Worm (Caenorhabditis elegans) whole organism, mixed stage, embryonic: ENCODE results near the gene K02C4.5.

Experiments used
- M03D4.4 ChIP-seq: sonication (generic microtip); optimal IDR thresholded peaks from 2 replicates; lab custom pipeline; 2017; ENCODE audit warnings: mild to moderate bottlenecking, missing genetic modification characterization, missing compliant biosample characterization
- bed-3 ChIP-seq: fragments of 200-800 bp; sonication (Bioruptor generic); optimal IDR thresholded peaks from 3 replicates; lab custom pipeline; 2018; ENCODE audit warnings: mild to moderate bottlenecking, missing genetic modification characterization, moderate library complexity, missing compliant biosample characterization
- blmp-1 ChIP-seq: fragments of 150-350 bp; optimal IDR thresholded peaks from 2 replicates; lab custom pipeline; 2014; ENCODE audit warnings: missing biosample characterization, missing genetic modification characterization
- ceh-43 ChIP-seq: fragments of 200-800 bp; sonication (Bioruptor generic); optimal IDR thresholded peaks from 2 replicates; lab custom pipeline; 2018; ENCODE audit warnings: mild to moderate bottlenecking, missing genetic modification characterization, moderate library complexity, missing compliant biosample characterization
- ceh-83 ChIP-seq: fragments of 200-800 bp; sonication (Bioruptor generic); optimal IDR thresholded peaks from 2 replicates; lab custom pipeline; 2018; ENCODE audit warnings: mild to moderate bottlenecking, missing genetic modification characterization, missing compliant biosample characterization
- cnd-1 ChIP-seq: fragments of 200-800 bp; sonication (Bioruptor generic); optimal IDR thresholded peaks from 2 replicates; lab custom pipeline; 2018; ENCODE audit warnings: mild to moderate bottlenecking, missing genetic modification characterization, missing compliant biosample characterization
- drap-1 ChIP-seq: fragments of 200-800 bp; sonication (Bioruptor generic); optimal IDR thresholded peaks from 3 replicates; lab custom pipeline; 2018; ENCODE audit warnings: mild to moderate bottlenecking, missing genetic modification characterization, missing compliant biosample characterization
- elt-1 ChIP-seq: sonication (generic microtip); optimal IDR thresholded peaks from 2 replicates; lab custom pipeline; 2017; ENCODE audit warnings: missing genetic modification characterization, mild to moderate bottlenecking, missing compliant biosample characterization, antibody characterized with exemption, moderate library complexity, borderline replicate concordance; ENCODE audit not compliant: insufficient read depth
- flh-1 ChIP-seq: fragments of 200-800 bp; sonication (Bioruptor generic); optimal IDR thresholded peaks from 2 replicates; lab custom pipeline; 2018; ENCODE audit warnings: mild to moderate bottlenecking, missing genetic modification characterization, moderate library complexity, missing compliant biosample characterization
- ham-2 ChIP-seq: fragments of 200-800 bp; sonication (Bioruptor generic); optimal IDR thresholded peaks from 2 replicates; lab custom pipeline; 2018; ENCODE audit warnings: mild to moderate bottlenecking, missing genetic modification characterization, missing compliant biosample characterization
- hlh-1 ChIP-seq: fragments of 150-350 bp; optimal IDR thresholded peaks from 2 replicates; lab custom pipeline; 2014; ENCODE audit warnings: missing biosample characterization, missing genetic modification reagents, missing genetic modification characterization
- lin-13 ChIP-seq: fragments of 150-350 bp; optimal IDR thresholded peaks from 2 replicates; lab custom pipeline; 2014; ENCODE audit warnings: missing biosample characterization, missing genetic modification characterization
- lin-32 ChIP-seq: fragments of 200-800 bp; sonication (Bioruptor generic); optimal IDR thresholded peaks from 2 replicates; lab custom pipeline; 2018; ENCODE audit warnings: mild to moderate bottlenecking, missing genetic modification characterization, missing compliant biosample characterization
- lsy-2 ChIP-seq: fragments of 150-350 bp; optimal IDR thresholded peaks from 2 replicates; lab custom pipeline; 2014; ENCODE audit warnings: missing biosample characterization, missing genetic modification characterization
- mab-5 ChIP-seq: fragments of 150-350 bp; optimal IDR thresholded peaks from 2 replicates; lab custom pipeline; 2014; ENCODE audit warnings: missing biosample characterization, missing genetic modification characterization
- mep-1 ChIP-seq: fragments of 150-350 bp; optimal IDR thresholded peaks from 2 replicates; lab custom pipeline; 2017; ENCODE audit warnings: missing biosample characterization, missing genetic modification reagents, missing genetic modification characterization, inconsistent platforms
- mls-2 ChIP-seq: sonication (generic microtip); optimal IDR thresholded peaks from 2 replicates; lab custom pipeline; 2016; ENCODE audit warnings: mild to moderate bottlenecking, missing genetic modification characterization, moderate library complexity, missing compliant biosample characterization
- nhr-12 ChIP-seq: fragments of 150-350 bp; optimal IDR thresholded peaks from 2 replicates; lab custom pipeline; 2014; ENCODE audit warnings: missing biosample characterization, missing genetic modification characterization
- nhr-2 ChIP-seq: fragments of 150-350 bp; optimal IDR thresholded peaks from 2 replicates; lab custom pipeline; 2014; ENCODE audit warnings: missing biosample characterization, missing genetic modification characterization
- nhr-237 ChIP-seq: fragments of 150-350 bp; optimal IDR thresholded peaks from 2 replicates; lab custom pipeline; 2014; ENCODE audit warnings: missing biosample characterization, missing genetic modification characterization
- nhr-28 ChIP-seq: fragments of 150-350 bp; optimal IDR thresholded peaks from 2 replicates; lab custom pipeline; 2014; ENCODE audit warnings: missing biosample characterization, missing genetic modification characterization
- nhr-76 ChIP-seq: sonication (generic microtip); optimal IDR thresholded peaks from 2 replicates; lab custom pipeline; 2017; ENCODE audit warnings: missing biosample characterization, missing genetic modification characterization
- pha-4 ChIP-seq: fragments of 150-350 bp; optimal IDR thresholded peaks from 2 replicates; lab custom pipeline; 2018; ENCODE audit warnings: missing biosample characterization, missing genetic modification reagents, missing genetic modification characterization
- sem-2 ChIP-seq: fragments of 200-800 bp; sonication (Bioruptor generic); optimal IDR thresholded peaks from 2 replicates; lab custom pipeline; 2018; ENCODE audit warnings: mild to moderate bottlenecking, missing genetic modification characterization, missing compliant biosample characterization
- snpc-4 ChIP-seq: fragments of 150-350 bp; optimal IDR thresholded peaks from 2 replicates; lab custom pipeline; 2014; ENCODE audit warnings: missing biosample characterization, missing genetic modification characterization
- sptf-1 ChIP-seq: sonication (generic microtip); optimal IDR thresholded peaks from 2 replicates; lab custom pipeline; 2017; ENCODE audit warnings: mild to moderate bottlenecking, missing genetic modification characterization, moderate library complexity, missing compliant biosample characterization
- tbx-8 ChIP-seq: fragments of 200-800 bp; sonication (Bioruptor generic); optimal IDR thresholded peaks from 2 replicates; lab custom pipeline; 2018; ENCODE audit warnings: mild to moderate bottlenecking, missing genetic modification characterization, moderate library complexity, missing compliant biosample characterization
- unc-120 ChIP-seq: sonication (generic microtip); optimal IDR thresholded peaks from 2 replicates; lab custom pipeline; 2017; ENCODE audit warnings: missing genetic modification characterization, missing compliant biosample characterization; ENCODE audit not compliant: poor library complexity, severe bottlenecking
- unc-62 ChIP-seq: fragments of 150-350 bp; optimal IDR thresholded peaks from 2 replicates; lab custom pipeline; 2014; ENCODE audit warnings: missing biosample characterization, missing genetic modification reagents, missing genetic modification characterization
- zip-8 ChIP-seq: fragments of 150-350 bp; optimal IDR thresholded peaks from 2 replicates; lab custom pipeline; 2014; ENCODE audit warnings: missing biosample characterization, missing genetic modification characterization
- ztf-11 ChIP-seq: fragments of 150-350 bp; optimal IDR thresholded peaks from 2 replicates; lab custom pipeline; 2014; ENCODE audit warnings: missing biosample characterization, missing genetic modification characterization

Gene K02C4.5

ce11 chrII:8127290-8127689 lies 49.1 kb downstream of the K02C4.5 start:
- no peak for TF ChIP-seq ham-2 (GFP tag; lab: Kevin White, UChicago)
- TF ChIP-seq nhr-2 (tag; lab: Kevin White, UChicago): peak; percentile 67
- TF ChIP-seq, all 35 proteins: peak for 1

DNA sequence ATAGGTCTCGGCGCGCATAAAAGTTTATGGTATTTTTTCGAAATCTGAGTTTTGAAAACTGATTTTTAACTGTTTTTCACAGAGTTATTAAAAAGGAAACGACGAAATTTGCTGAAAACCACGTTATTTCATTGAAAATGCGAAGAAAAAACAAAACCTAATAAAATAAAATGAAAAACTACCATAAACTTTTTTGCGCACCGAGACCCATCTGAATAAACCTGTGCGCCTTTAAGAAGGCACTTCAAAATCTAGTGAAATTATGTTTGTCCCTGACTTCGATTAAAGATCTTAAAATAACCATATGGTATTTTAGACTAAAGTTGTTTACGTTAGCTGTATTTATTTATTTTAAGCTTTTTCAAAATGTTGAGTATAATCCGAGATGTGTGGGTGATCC lies 49.6 kb downstream of the K02C4.5 start:
- no peak for TF ChIP-seq ham-2 (GFP tag; lab: Kevin White, UChicago)
- no peak for TF ChIP-seq sptf-1 (tag; lab: Kevin White, UChicago)
- TF ChIP-seq lin-13: no peak
- TF ChIP-seq ceh-83 (GFP tag; lab: Kevin White, UChicago): no peak
- no peak for TF ChIP-seq flh-1 (GFP tag; lab: Kevin White, UChicago)
- TF ChIP-seq cnd-1 (tag; lab: Kevin White, UChicago): no peak
- TF ChIP-seq zip-8 (tag; lab: Kevin White, UChicago): no peak
- TF ChIP-seq elt-1 (tag; lab: Kevin White, UChicago): no peak
- no peak for TF ChIP-seq unc-120 (tag; lab: Kevin White, UChicago)
- TF ChIP-seq sem-2 (GFP tag; lab: Kevin White, UChicago): no peak
- no peak for TF ChIP-seq nhr-76 (tag; lab: Kevin White, UChicago)
- TF ChIP-seq mab-5: no peak
- no peak for TF ChIP-seq lsy-2 (tag; lab: Kevin White, UChicago)
- TF ChIP-seq mep-1 (tag; lab: Kevin White, UChicago): no peak
- no peak for TF ChIP-seq nhr-2 (tag; lab: Kevin White, UChicago)
- TF ChIP-seq hlh-1 (tag; lab: Kevin White, UChicago): no peak
- TF ChIP-seq nhr-12 (tag; lab: Kevin White, UChicago): no peak

ce11 chrII:8128273-8129039 lies 50.2 kb downstream of the K02C4.5 start:
- TF ChIP-seq sptf-1 (tag; lab: Kevin White, UChicago) (peak; percentile 71), mls-2 (peak; percentile 66), mep-1 (tag; lab: Kevin White, UChicago) (peak; percentile 61), cnd-1 (tag; lab: Kevin White, UChicago) (peak; percentile 16), M03D4.4 (tag; lab: Kevin White, UChicago) (peak; percentile 46), lsy-2 (tag; lab: Kevin White, UChicago) (peak; percentile 17), hlh-1 (tag; lab: Kevin White, UChicago) (peak; percentile 22), nhr-28 (tag; lab: Kevin White, UChicago) (no peak), lin-13 (no peak), snpc-4 (tag; lab: Kevin White, UChicago) (no peak), bed-3 (GFP tag; lab: Kevin White, UChicago) (no peak), drap-1 (peak; percentile 51), ztf-11 (tag; lab: Kevin White, UChicago) (no peak), zip-8 (tag; lab: Kevin White, UChicago) (no peak), unc-120 (tag; lab: Kevin White, UChicago) (peak; percentile 89), lin-32 (GFP tag; lab: Kevin White, UChicago) (peak; percentile 9), nhr-76 (tag; lab: Kevin White, UChicago) (no peak), ceh-43 (no peak), sem-2 (GFP tag; lab: Kevin White, UChicago) (peak; percentile 34), tbx-8 (peak; percentile 22), ham-2 (GFP tag; lab: Kevin White, UChicago) (peak; percentile 66)

- TF ChIP-seq snpc-4 (tag; lab: Kevin White, UChicago) (no peak), lsy-2 (tag; lab: Kevin White, UChicago) (no peak), hlh-1 (tag; lab: Kevin White, UChicago) (no peak), unc-62 (GFP tag; lab: Kevin White, UChicago) (no peak), ceh-43 (no peak), sptf-1 (tag; lab: Kevin White, UChicago) (no peak), nhr-237 (no peak), elt-1 (tag; lab: Kevin White, UChicago) (no peak), nhr-2 (tag; lab: Kevin White, UChicago) (no peak), pha-4 (tag; lab: Kevin White, UChicago) (no peak), blmp-1 (no peak), nhr-28 (tag; lab: Kevin White, UChicago) (no peak), mep-1 (tag; lab: Kevin White, UChicago) (no peak), M03D4.4 (tag; lab: Kevin White, UChicago) (no peak), bed-3 (GFP tag; lab: Kevin White, UChicago) (no peak), cnd-1 (tag; lab: Kevin White, UChicago) (no peak), mls-2 (no peak), tbx-8 (no peak), unc-120 (tag; lab: Kevin White, UChicago) (no peak)
- TF ChIP-seq, all 35 proteins: peak for 0
Measured at ce11 chrII:8129040-8129387, 50.8 kb downstream of the K02C4.5 start.
